Fruit fly (Drosophila melanogaster) whole organism, larva: ENCODE measurements around the gene CG14448.

Source experiments
- noc ChIP-seq: fragments of 200-800 bp; sonication (Bioruptor generic); optimal IDR thresholded peaks from 3 replicates; lab custom pipeline; 2019; ENCODE audit warnings: missing biosample characterization, mild to moderate bottlenecking, missing genetic modification characterization, moderate library complexity

CG14448 gene

dm6 chr3L:22787947-22788489 lies at the start of gene CG14448:
Gene CG14448, plus strand, starts transcription at chr3L:22788439.
- no peak for TF ChIP-seq noc (tag; lab: Kevin White, UChicago)

- TF ChIP-seq noc (tag; lab: Kevin White, UChicago), result peak; percentile 91
These were observed 46.7 kb upstream of the CG14448 start, which contains the start of gene CG7369 for dm6 chr3L:22741389-22742120. Gene CG7369, plus strand, starts transcription at chr3L:22741793.

- no peak for TF ChIP-seq noc (tag; lab: Kevin White, UChicago)
These were observed 46.1 kb upstream of the CG14448 start for dm6 chr3L:22742121-22742531.

dm6 chr3L:22742945-22743582 lies 45.2 kb upstream of the CG14448 start:
- no peak for TF ChIP-seq noc (tag; lab: Kevin White, UChicago)

dm6 chr3L:22749147-22749550 lies 39.1 kb upstream of the CG14448 start, which contains the start of gene SPoCk:
Gene SPoCk, plus strand, starts transcription at chr3L:22749444.
- TF ChIP-seq noc (tag; lab: Kevin White, UChicago), result no peak

- no peak for TF ChIP-seq noc (tag; lab: Kevin White, UChicago)
These were observed 38.3 kb upstream of the CG14448 start for dm6 chr3L:22749987-22750386.

dm6 chr3L:22773383-22773873 lies 14.8 kb upstream of the CG14448 start:
- TF ChIP-seq noc (tag; lab: Kevin White, UChicago), result peak; percentile 12

- peak; percentile 21 for TF ChIP-seq noc (tag; lab: Kevin White, UChicago)
These were observed 13.8 kb upstream of the CG14448 start for dm6 chr3L:22774479-22774878.

- no peak for TF ChIP-seq noc (tag; lab: Kevin White, UChicago)
These were observed 3.4 kb downstream of the CG14448 start for dm6 chr3L:22791622-22792021.

- no peak for TF ChIP-seq noc (tag; lab: Kevin White, UChicago)
These were observed 7.4 kb downstream of the CG14448 start for dm6 chr3L:22795604-22796003.

dm6 chr3L:22801970-22802369 lies 13.7 kb downstream of the CG14448 start:
- no peak for TF ChIP-seq noc (tag; lab: Kevin White, UChicago)

dm6 chr3L:22820190-22820589 lies 32.0 kb downstream of the CG14448 start:
- no peak for TF ChIP-seq noc (tag; lab: Kevin White, UChicago)

- TF ChIP-seq noc (tag; lab: Kevin White, UChicago), result no peak
These were observed 33.1 kb downstream of the CG14448 start for dm6 chr3L:22821377-22821776.

- peak; percentile 73 for TF ChIP-seq noc (tag; lab: Kevin White, UChicago)
These were observed 34.4 kb downstream of the CG14448 start for dm6 chr3L:22822544-22823175.

- no peak for TF ChIP-seq noc (tag; lab: Kevin White, UChicago)
These were observed 35.0 kb downstream of the CG14448 start for dm6 chr3L:22823230-22823629.

- peak; percentile 49 for TF ChIP-seq noc (tag; lab: Kevin White, UChicago)
These were observed 36.5 kb downstream of the CG14448 start for dm6 chr3L:22824668-22825192.
